Fruit fly (Drosophila melanogaster) whole organism, embryonic: Measurements from ENCODE around the gene Caper.

ENCODE experiments used
- Ada2b ChIP-seq: fragments of 200-800 bp; sonication (Bioruptor generic); IDR thresholded peaks from 2 replicates; pipeline ENCODE4 v1.3.6; 2022; ENCODE audit warnings: missing biosample characterization, missing genetic modification characterization
- Adf1 ChIP-seq: fragments of 200-800 bp; sonication (Bioruptor generic); IDR thresholded peaks from 2 replicates; pipeline ENCODE4 v1.3.6; 2022; ENCODE audit warnings: missing biosample characterization, missing genetic modification characterization
- Atf6 ChIP-seq: fragments of 200-800 bp; sonication (Bioruptor generic); IDR thresholded peaks from 2 replicates; pipeline ENCODE4 v1.3.6; 2022; ENCODE audit warnings: missing biosample characterization, missing genetic modification characterization
- CG10147 ChIP-seq: fragments of 200-800 bp; sonication (Bioruptor generic); optimal IDR thresholded peaks from 2 replicates; lab custom pipeline; 2019; ENCODE audit warnings: missing biosample characterization, mild to moderate bottlenecking, missing genetic modification characterization, moderate library complexity
- CG10543 ChIP-seq: fragments of 200-800 bp; sonication (Bioruptor generic); optimal IDR thresholded peaks from 3 replicates; lab custom pipeline; 2017; ENCODE audit warnings: missing biosample characterization, mild to moderate bottlenecking, missing genetic modification characterization, moderate library complexity
- CG11247 ChIP-seq: fragments of 200-800 bp; sonication (Bioruptor generic); IDR thresholded peaks from 2 replicates; pipeline ENCODE4 v1.3.6; 2022; ENCODE audit warnings: missing biosample characterization, missing genetic modification characterization
- CG11695 ChIP-seq: fragments of 200-800 bp; sonication (Bioruptor generic); IDR thresholded peaks from 3 replicates; pipeline ENCODE4 v1.3.6; 2022; ENCODE audit warnings: missing biosample characterization, missing genetic modification characterization
- CG12155 ChIP-seq: fragments of 200-800 bp; sonication (Bioruptor generic); optimal IDR thresholded peaks from 3 replicates; lab custom pipeline; 2016; ENCODE audit warnings: missing biosample characterization, missing genetic modification characterization
- CG12391 ChIP-seq: fragments of 200-800 bp; sonication (Bioruptor generic); optimal IDR thresholded peaks from 3 replicates; lab custom pipeline; 2018; ENCODE audit warnings: missing biosample characterization, mild to moderate bottlenecking, missing genetic modification characterization, moderate library complexity
- CG13775 ChIP-seq: fragments of 200-800 bp; sonication (Bioruptor generic); optimal IDR thresholded peaks from 3 replicates; lab custom pipeline; 2017; ENCODE audit warnings: missing biosample characterization, mild to moderate bottlenecking, missing genetic modification characterization
- CG14014 ChIP-seq: fragments of 200-800 bp; sonication (Bioruptor generic); IDR thresholded peaks from 2 replicates; pipeline ENCODE4 v1.3.6; 2022; ENCODE audit warnings: missing biosample characterization, missing genetic modification characterization
- CG14965 ChIP-seq: fragments of 200-800 bp; sonication (Bioruptor generic); optimal IDR thresholded peaks from 2 replicates; lab custom pipeline; 2016; ENCODE audit warnings: missing biosample characterization, missing genetic modification characterization, borderline replicate concordance
- CG17186 ChIP-seq: fragments of 200-800 bp; sonication (Bioruptor generic); optimal IDR thresholded peaks from 3 replicates; lab custom pipeline; 2017; ENCODE audit warnings: missing biosample characterization, missing genetic modification reagents, missing genetic modification characterization
- CG2199 ChIP-seq: fragments of 200-800 bp; sonication (Bioruptor generic); IDR thresholded peaks from 3 replicates; pipeline ENCODE4 v1.3.6; 2022; ENCODE audit warnings: missing biosample characterization, missing genetic modification characterization
- CG3281 ChIP-seq: fragments of 200-800 bp; sonication (Bioruptor generic); optimal IDR thresholded peaks from 3 replicates; lab custom pipeline; 2017; ENCODE audit warnings: missing biosample characterization, mild to moderate bottlenecking, missing genetic modification characterization
- CG34422 ChIP-seq: fragments of 200-800 bp; sonication (Bioruptor generic); IDR thresholded peaks from 3 replicates; pipeline ENCODE4 v1.3.6; 2022; ENCODE audit warnings: missing biosample characterization, missing genetic modification characterization
- CG6654 ChIP-seq: fragments of 200-800 bp; sonication (Bioruptor generic); optimal IDR thresholded peaks from 2 replicates; lab custom pipeline; 2017; ENCODE audit warnings: missing biosample characterization, mild to moderate bottlenecking, missing genetic modification characterization
- CG6689 ChIP-seq: fragments of 200-800 bp; sonication (Bioruptor generic); IDR thresholded peaks from 2 replicates; pipeline ENCODE4 v1.3.6; 2022; ENCODE audit warnings: missing biosample characterization, missing genetic modification characterization
- CG7745 ChIP-seq: fragments of 200-800 bp; sonication (Bioruptor generic); optimal IDR thresholded peaks from 2 replicates; lab custom pipeline; 2018; ENCODE audit warnings: missing biosample characterization, mild to moderate bottlenecking, missing genetic modification characterization, moderate library complexity
- CG8924 ChIP-seq: fragments of 200-800 bp; optimal IDR thresholded peaks from 3 replicates; lab custom pipeline; 2019; ENCODE audit warnings: missing biosample characterization, mild to moderate bottlenecking, missing genetic modification characterization, moderate library complexity
- CG9437 ChIP-seq: fragments of 200-800 bp; sonication (Bioruptor generic); optimal IDR thresholded peaks from 2 replicates; lab custom pipeline; 2018; ENCODE audit warnings: missing biosample characterization, mild to moderate bottlenecking, missing genetic modification characterization
- Dad ChIP-seq: fragments of 200-800 bp; sonication (Bioruptor generic); optimal IDR thresholded peaks from 3 replicates; lab custom pipeline; 2016; ENCODE audit warnings: missing biosample characterization, missing genetic modification characterization
- Doc2 ChIP-seq: fragments of 200-800 bp; sonication (Bioruptor generic); IDR thresholded peaks from 2 replicates; pipeline ENCODE4 v1.3.6; 2022; ENCODE audit warnings: missing biosample characterization, missing genetic modification characterization
- Ets97D ChIP-seq: fragments of 200-800 bp; sonication (Bioruptor generic); optimal IDR thresholded peaks from 3 replicates; lab custom pipeline; 2016; ENCODE audit warnings: missing biosample characterization, missing genetic modification characterization
- Gug ChIP-seq: fragments of 200-800 bp; sonication (Bioruptor generic); IDR thresholded peaks from 4 replicates; pipeline ENCODE4 v1.3.6; 2022; ENCODE audit warnings: missing biosample characterization, missing genetic modification characterization
- Hsf ChIP-seq: fragments of 200-800 bp; sonication (Bioruptor generic); optimal IDR thresholded peaks from 3 replicates; lab custom pipeline; 2016; ENCODE audit warnings: missing biosample characterization, missing genetic modification characterization
- Lpt ChIP-seq: fragments of >200 bp; optimal IDR thresholded peaks from 2 replicates; lab custom pipeline; 2018; ENCODE audit warnings: missing biosample characterization, missing genetic modification characterization
- Med ChIP-seq: fragments of 200-800 bp; sonication (Bioruptor generic); peaks from one replicate; lab custom pipeline; 2016; ENCODE audit warnings: missing biosample characterization, missing genetic modification characterization, mild to moderate bottlenecking, inconsistent platforms, moderate library complexity
- Nf-YB ChIP-seq: fragments of 200-800 bp; sonication (Bioruptor generic); optimal IDR thresholded peaks from 3 replicates; lab custom pipeline; 2019; ENCODE audit warnings: missing biosample characterization, mild to moderate bottlenecking, missing genetic modification characterization, moderate library complexity
- Nf-YC ChIP-seq: fragments of 200-800 bp; optimal IDR thresholded peaks from 3 replicates; lab custom pipeline; 2019; ENCODE audit warnings: missing biosample characterization, mild to moderate bottlenecking, missing genetic modification characterization, moderate library complexity
- Oaz ChIP-seq: fragments of 200-800 bp; sonication (Bioruptor generic); IDR thresholded peaks from 2 replicates; pipeline ENCODE4 v1.3.6; 2022; ENCODE audit warnings: missing biosample characterization, missing genetic modification characterization
- Ptx1 ChIP-seq: fragments of 200-800 bp; sonication (Bioruptor generic); IDR thresholded peaks from 2 replicates; pipeline ENCODE4 v1.3.6; 2022; ENCODE audit warnings: missing biosample characterization, missing genetic modification characterization
- Side ChIP-seq: fragments of 200-800 bp; sonication (Bioruptor generic); optimal IDR thresholded peaks from 2 replicates; lab custom pipeline; 2016; ENCODE audit warnings: missing biosample characterization, missing genetic modification characterization
- YL-1 ChIP-seq: fragments of 200-800 bp; sonication (Bioruptor generic); optimal IDR thresholded peaks from 3 replicates; lab custom pipeline; 2017; ENCODE audit warnings: missing biosample characterization, mild to moderate bottlenecking, missing genetic modification characterization
- bigmax ChIP-seq: fragments of 200-800 bp; sonication (Bioruptor generic); optimal IDR thresholded peaks from 2 replicates; lab custom pipeline; 2018; ENCODE audit warnings: missing biosample characterization, mild to moderate bottlenecking, missing genetic modification characterization
- cato ChIP-seq: fragments of 200-800 bp; sonication (Bioruptor generic); optimal IDR thresholded peaks from 2 replicates; lab custom pipeline; 2016; ENCODE audit warnings: missing biosample characterization, missing genetic modification characterization, borderline replicate concordance
- cg ChIP-seq: fragments of 200-800 bp; sonication (Bioruptor generic); optimal IDR thresholded peaks from 3 replicates; lab custom pipeline; 2019; ENCODE audit warnings: missing biosample characterization, mild to moderate bottlenecking, missing genetic modification characterization, moderate library complexity
- chinmo ChIP-seq: fragments of 200-800 bp; sonication (Bioruptor generic); IDR thresholded peaks from 4 replicates; pipeline ENCODE4 v1.3.6; 2022; ENCODE audit warnings: missing biosample characterization, missing genetic modification characterization; ENCODE audit not compliant: partially characterized antibody
- chn ChIP-seq: fragments of 200-800 bp; sonication (Bioruptor generic); optimal IDR thresholded peaks from 2 replicates; lab custom pipeline; 2016; ENCODE audit warnings: missing biosample characterization, missing genetic modification characterization
- crc ChIP-seq: fragments of 200-800 bp; sonication (Bioruptor generic); optimal IDR thresholded peaks from 2 replicates; lab custom pipeline; 2016; ENCODE audit warnings: missing biosample characterization, missing genetic modification characterization
- crol ChIP-seq: fragments of 200-800 bp; sonication (Bioruptor generic); IDR thresholded peaks from 2 replicates; pipeline ENCODE4 v1.3.6; 2022; ENCODE audit warnings: missing biosample characterization, missing genetic modification characterization
- cwo ChIP-seq: fragments of 200-800 bp; sonication (Bioruptor generic); optimal IDR thresholded peaks from 3 replicates; lab custom pipeline; 2017; ENCODE audit warnings: missing biosample characterization, missing genetic modification characterization, mild to moderate bottlenecking, moderate library complexity, missing genetic modification reagents
- dimm ChIP-seq: fragments of 200-800 bp; sonication (Bioruptor generic); IDR thresholded peaks from 2 replicates; pipeline ENCODE4 v1.3.6; 2022; ENCODE audit warnings: missing biosample characterization, missing genetic modification characterization
- fu2 ChIP-seq: fragments of 200-800 bp; sonication (Bioruptor generic); optimal IDR thresholded peaks from 2 replicates; lab custom pipeline; 2016; ENCODE audit warnings: missing biosample characterization, missing genetic modification characterization
- gsb ChIP-seq: fragments of 200-800 bp; sonication (Bioruptor generic); IDR thresholded peaks from 2 replicates; pipeline ENCODE4 v1.3.6; 2022; ENCODE audit warnings: missing biosample characterization, missing genetic modification characterization
- odd ChIP-seq: fragments of 200-800 bp; sonication (Bioruptor generic); optimal IDR thresholded peaks from 2 replicates; lab custom pipeline; 2017; ENCODE audit warnings: missing biosample characterization, mild to moderate bottlenecking, missing genetic modification characterization
- pho ChIP-seq: fragments of 200-800 bp; sonication (Bioruptor generic); optimal IDR thresholded peaks from 2 replicates; lab custom pipeline; 2016; ENCODE audit warnings: missing biosample characterization, missing genetic modification characterization
- psq ChIP-seq: fragments of 200-800 bp; sonication (Bioruptor generic); optimal IDR thresholded peaks from 2 replicates; lab custom pipeline; 2017; ENCODE audit warnings: missing biosample characterization, missing genetic modification characterization
- stwl ChIP-seq: fragments of 200-800 bp; sonication (Bioruptor generic); optimal IDR thresholded peaks from 3 replicates; lab custom pipeline; 2018; ENCODE audit warnings: missing biosample characterization, mild to moderate bottlenecking, missing genetic modification characterization, moderate library complexity
- tap ChIP-seq: fragments of 200-800 bp; optimal IDR thresholded peaks from 3 replicates; lab custom pipeline; 2019; ENCODE audit warnings: missing biosample characterization, mild to moderate bottlenecking, missing genetic modification characterization, moderate library complexity
- zen2 ChIP-seq: fragments of 200-800 bp; sonication (Bioruptor generic); IDR thresholded peaks from 3 replicates; pipeline ENCODE4 v1.3.6; 2022; ENCODE audit warnings: missing biosample characterization, missing genetic modification characterization; ENCODE audit not compliant: partially characterized antibody

The Caper gene

dm6 chr2L:7032517-7032951, at the start of gene Caper, which contains the start of gene Rab30 (continued):
- TF ChIP-seq CG11695 (GFP tag; lab: Robert Waterston, UW) (no peak), Atf6 (GFP tag; lab: Robert Waterston, UW) (0 out of 2 replicates have a peak, but pooled peaks have one; percentile 18), cwo (GFP tag; lab: Kevin White, UChicago) (no peak), CG8924 (peak; percentile 55), cg (GFP tag; lab: Kevin White, UChicago) (no peak), Nf-YB (GFP tag; lab: Kevin White, UChicago) (peak; percentile 35), CG14014 (peak; percentile 49), cato (GFP tag; lab: Kevin White, UChicago) (no peak), CG13775 (GFP tag; lab: Kevin White, UChicago) (peak; percentile 21), Nf-YC (tag; lab: Kevin White, UChicago) (peak; percentile 68), CG6654 (GFP tag; lab: Kevin White, UChicago) (no peak), bigmax (GFP tag; lab: Kevin White, UChicago) (no peak), CG10147 (GFP tag; lab: Kevin White, UChicago) (peak; percentile 23), crc (GFP tag; lab: Kevin White, UChicago) (no peak), CG6689 (GFP tag; lab: Robert Waterston, UW) (no peak), CG34422 (GFP tag; lab: Robert Waterston, UW) (peak; percentile 57; the same call in 2 of the 3 replicates), Lpt (GFP tag; lab: Kevin White, UChicago) (no peak), CG3281 (GFP tag; lab: Kevin White, UChicago) (peak; percentile 46), CG17186 (GFP tag; lab: Kevin White, UChicago) (no peak), fu2 (GFP tag; lab: Kevin White, UChicago) (peak; percentile 57), dimm (no peak), Adf1 (GFP tag; lab: Robert Waterston, UW) (peak; percentile 54), stwl (tag; lab: Kevin White, UChicago) (peak; percentile 89), gsb (GFP tag; lab: Robert Waterston, UW) (no peak), CG9437 (GFP tag; lab: Kevin White, UChicago) (peak; percentile 72), tap (tag; lab: Kevin White, UChicago) (no peak), CG12391 (peak; percentile 65), Ets97D (GFP tag; lab: Kevin White, UChicago) (peak; percentile 91), Med (GFP tag; lab: Kevin White, UChicago) (peak; percentile 95), YL-1 (GFP tag; lab: Kevin White, UChicago) (peak; percentile 88), CG2199 (GFP tag; lab: Robert Waterston, UW) (no peak), chinmo (GFP tag; lab: Robert Waterston, UW) (peak; percentile 98), Gug (GFP tag; lab: Robert Waterston, UW) (peak; percentile 38; the same call in 1 of the 4 replicates), Hsf (GFP tag; lab: Kevin White, UChicago) (peak; percentile 60), pho (GFP tag; lab: Kevin White, UChicago) (peak; percentile 74), zen2 (peak; percentile 99), Doc2 (GFP tag; lab: Robert Waterston, UW) (no peak), Oaz (no peak), CG10543 (GFP tag; lab: Kevin White, UChicago) (peak; percentile 39), Ada2b (peak; percentile 40; the same call in 1 of the 2 replicates), odd (GFP tag; lab: Kevin White, UChicago) (no peak), CG12155 (GFP tag; lab: Kevin White, UChicago) (peak; percentile 56), Dad (GFP tag; lab: Kevin White, UChicago) (peak; percentile 41), crol (GFP tag; lab: Robert Waterston, UW) (no peak), CG14965 (GFP tag; lab: Kevin White, UChicago) (no peak), Ptx1 (no peak; the same call in 1 of the 2 replicates), Side (GFP tag; lab: Kevin White, UChicago) (peak; percentile 56), CG7745 (tag; lab: Kevin White, UChicago) (peak; percentile 54), chn (GFP tag; lab: Kevin White, UChicago) (peak; percentile 71), psq (GFP tag; lab: Kevin White, UChicago) (no peak), CG11247 (GFP tag; lab: Robert Waterston, UW) (peak; percentile 53)
